Worm (Caenorhabditis elegans) whole organism, young adult: Measurements from ENCODE around the gene T10H4.4.

ENCODE experiments used
- B0035.1 ChIP-seq: sonication (generic microtip); optimal IDR thresholded peaks from 2 replicates; lab custom pipeline; 2016; ENCODE audit warnings: missing genetic modification characterization, mild to moderate bottlenecking, missing compliant biosample characterization, missing genotype, missing genetic modification reagents
- B0336.3 ChIP-seq: fragments of 200-800 bp; sonication (Bioruptor generic); IDR thresholded peaks from 2 replicates; pipeline ENCODE4 v1.3.6; 2022; ENCODE audit warnings: missing genetic modification characterization, missing compliant biosample characterization
- F22D6.2 ChIP-seq: sonication (generic microtip); optimal IDR thresholded peaks from 2 replicates; lab custom pipeline; 2016; ENCODE audit warnings: mild to moderate bottlenecking, missing genetic modification characterization, missing compliant biosample characterization
- F37B4.10 ChIP-seq: fragments of 200-800 bp; sonication (Bioruptor generic); IDR thresholded peaks from 2 replicates; pipeline ENCODE4 v1.3.6; 2022; ENCODE audit warnings: missing genetic modification characterization, missing compliant biosample characterization
- F49E8.2 ChIP-seq: sonication (generic microtip); optimal IDR thresholded peaks from 3 replicates; lab custom pipeline; 2017; ENCODE audit warnings: missing genetic modification characterization, mild to moderate bottlenecking, missing compliant biosample characterization, antibody characterized with exemption, moderate library complexity; ENCODE audit not compliant: insufficient read depth
- F55B11.4 ChIP-seq: sonication (generic microtip); optimal IDR thresholded peaks from 2 replicates; lab custom pipeline; 2016; ENCODE audit warnings: missing compliant biosample characterization, missing genetic modification characterization, borderline replicate concordance; ENCODE audit not compliant: insufficient read depth
- K12H6.12 ChIP-seq: fragments of 200-800 bp; sonication (Bioruptor generic); optimal IDR thresholded peaks from 2 replicates; lab custom pipeline; 2018; ENCODE audit warnings: mild to moderate bottlenecking, missing genetic modification characterization, missing compliant biosample characterization
- T26A5.8 ChIP-seq: sonication (generic microtip); optimal IDR thresholded peaks from 2 replicates; lab custom pipeline; 2016; ENCODE audit warnings: missing genetic modification characterization, missing compliant biosample characterization
- Y53F4B.3 ChIP-seq: fragments of 200-800 bp; sonication (Bioruptor generic); IDR thresholded peaks from 2 replicates; pipeline ENCODE4 v1.3.6; 2022; ENCODE audit warnings: missing genetic modification reagents, missing genetic modification characterization, missing compliant biosample characterization
- Y56A3A.18 ChIP-seq: fragments of 200-800 bp; sonication (Bioruptor generic); IDR thresholded peaks from 2 replicates; pipeline ENCODE4 v1.3.6; 2022; ENCODE audit warnings: missing genetic modification reagents, missing genetic modification characterization, missing compliant biosample characterization
- Y67H2A.10 ChIP-seq: fragments of 200-800 bp; sonication (Bioruptor generic); conservative IDR thresholded peaks from 2 replicates; pipeline ENCODE4 v1.3.6; 2022; ENCODE audit warnings: missing genetic modification reagents, missing genetic modification characterization, missing compliant biosample characterization
- akir-1 ChIP-seq: fragments of 200-800 bp; sonication (Bioruptor generic); optimal IDR thresholded peaks from 2 replicates; lab custom pipeline; 2018; ENCODE audit warnings: mild to moderate bottlenecking, missing genetic modification characterization, moderate library complexity, missing compliant biosample characterization
- ama-1 ChIP-seq, 3 experiments: fragments of 150-350 bp in 1 of 3; sonication (generic microtip) in 2 of 3; optimal IDR thresholded peaks; 2 replicates each; lab custom pipeline; 2014 to 2018; ENCODE audit warnings: missing biosample characterization in 2 of 3, missing genetic modification characterization in 2 of 3, missing genetic modification reagents in 2 of 3
- atf-7 ChIP-seq: sonication (generic microtip); optimal IDR thresholded peaks from 2 replicates; lab custom pipeline; 2017; ENCODE audit warnings: mild to moderate bottlenecking, missing genetic modification characterization, missing compliant biosample characterization
- cebp-2 ChIP-seq: fragments of 200-800 bp; sonication (Bioruptor generic); IDR thresholded peaks from 2 replicates; pipeline ENCODE4 v1.3.6; 2022; ENCODE audit warnings: missing genetic modification characterization, missing compliant biosample characterization
- ceh-100 ChIP-seq: fragments of 200-800 bp; sonication (Bioruptor generic); IDR thresholded peaks from 2 replicates; pipeline ENCODE4 v1.3.6; 2022; ENCODE audit warnings: missing genetic modification reagents, missing genetic modification characterization, missing compliant biosample characterization
- ceh-27 ChIP-seq: fragments of 200-800 bp; sonication (Bioruptor generic); optimal IDR thresholded peaks from 2 replicates; lab custom pipeline; 2018; ENCODE audit warnings: mild to moderate bottlenecking, missing genetic modification characterization, moderate library complexity, missing compliant biosample characterization
- ceh-91 ChIP-seq: fragments of 200-800 bp; sonication (Bioruptor generic); IDR thresholded peaks from 2 replicates; pipeline ENCODE4 v1.3.6; 2022; ENCODE audit warnings: missing genetic modification reagents, missing genetic modification characterization, missing compliant biosample characterization
- egl-18 ChIP-seq: fragments of 200-800 bp; sonication (Bioruptor generic); IDR thresholded peaks from 2 replicates; pipeline ENCODE4 v1.3.6; 2022; ENCODE audit warnings: missing genetic modification reagents, missing genetic modification characterization, missing compliant biosample characterization
- ets-4 ChIP-seq: fragments of 200-800 bp; sonication (Bioruptor generic); optimal IDR thresholded peaks from 2 replicates; lab custom pipeline; 2018; ENCODE audit warnings: mild to moderate bottlenecking, missing genetic modification characterization, missing compliant biosample characterization
- fkh-3 ChIP-seq: sonication (generic microtip); optimal IDR thresholded peaks from 2 replicates; lab custom pipeline; 2016; ENCODE audit warnings: mild to moderate bottlenecking, missing genetic modification characterization, missing compliant biosample characterization
- him-1 ChIP-seq: sonication (generic microtip); optimal IDR thresholded peaks from 2 replicates; lab custom pipeline; 2016; ENCODE audit warnings: missing genotype, missing genetic modification reagents, missing genetic modification characterization, missing compliant biosample characterization
- hmg-20 ChIP-seq: fragments of 200-800 bp; sonication (Bioruptor generic); IDR thresholded peaks from 2 replicates; pipeline ENCODE4 v1.3.6; 2022; ENCODE audit warnings: missing genetic modification reagents, missing genetic modification characterization, missing compliant biosample characterization
- hrde-1 ChIP-seq: sonication (generic microtip); optimal IDR thresholded peaks from 2 replicates; lab custom pipeline; 2016; ENCODE audit warnings: missing genetic modification characterization, mild to moderate bottlenecking, missing compliant biosample characterization, moderate library complexity, missing genotype, missing genetic modification reagents, borderline replicate concordance
- hsf-1 ChIP-seq: fragments of 200-800 bp; sonication (Bioruptor generic); IDR thresholded peaks from 2 replicates; pipeline ENCODE4 v1.3.6; 2022; ENCODE audit warnings: missing genetic modification reagents, missing genetic modification characterization, missing compliant biosample characterization
- lag-1 ChIP-seq: fragments of 200-800 bp; sonication (Bioruptor generic); IDR thresholded peaks from 2 replicates; pipeline ENCODE4 v1.3.6; 2022; ENCODE audit warnings: missing genetic modification reagents, missing genetic modification characterization, missing compliant biosample characterization
- lin-35 ChIP-seq, 3 experiments: fragments of 150-350 bp in 2 of 3; sonication (generic microtip) in 1 of 3; optimal IDR thresholded peaks; 2 replicates each; lab custom pipeline; 2014 to 2018; ENCODE audit warnings: missing biosample characterization in 3 of 3, missing genetic modification characterization in 3 of 3, missing genetic modification reagents in 3 of 3
- lin-54 ChIP-seq: fragments of 200-800 bp; sonication (Bioruptor generic); optimal IDR thresholded peaks from 2 replicates; lab custom pipeline; 2018; ENCODE audit warnings: mild to moderate bottlenecking, missing genetic modification characterization, missing compliant biosample characterization
- lsl-1 ChIP-seq: fragments of 200-800 bp; sonication (Bioruptor generic); optimal IDR thresholded peaks from 2 replicates; lab custom pipeline; 2018; ENCODE audit warnings: mild to moderate bottlenecking, missing genetic modification characterization, moderate library complexity, missing compliant biosample characterization
- madf-10 ChIP-seq: sonication (generic microtip); optimal IDR thresholded peaks from 2 replicates; lab custom pipeline; 2016; ENCODE audit warnings: mild to moderate bottlenecking, missing genetic modification characterization, missing compliant biosample characterization
- madf-3 ChIP-seq: fragments of 200-800 bp; sonication (Bioruptor generic); IDR thresholded peaks from 2 replicates; pipeline ENCODE4 v1.3.6; 2022; ENCODE audit warnings: missing genetic modification reagents, missing genetic modification characterization, missing compliant biosample characterization
- nfyb-1 ChIP-seq: fragments of 200-800 bp; sonication (Bioruptor generic); IDR thresholded peaks from 2 replicates; pipeline ENCODE4 v1.3.6; 2022; ENCODE audit warnings: missing genetic modification reagents, missing genetic modification characterization, missing compliant biosample characterization
- nhr-27 ChIP-seq: fragments of 200-800 bp; sonication (Bioruptor generic); optimal IDR thresholded peaks from 2 replicates; lab custom pipeline; 2018; ENCODE audit warnings: mild to moderate bottlenecking, missing genetic modification characterization, moderate library complexity, missing compliant biosample characterization
- pha-4 ChIP-seq: fragments of 150-350 bp; sonication (generic microtip); optimal IDR thresholded peaks from 2 replicates; lab custom pipeline; 2014; ENCODE audit warnings: missing biosample characterization, missing genetic modification reagents, missing genetic modification characterization
- rcor-1 ChIP-seq: fragments of 200-800 bp; sonication (Bioruptor generic); IDR thresholded peaks from 2 replicates; pipeline ENCODE4 v1.3.6; 2022; ENCODE audit warnings: missing genetic modification reagents, missing genetic modification characterization, missing compliant biosample characterization
- rec-8 ChIP-seq, 2 experiments: sonication (generic microtip); optimal IDR thresholded peaks; 2 replicates each; lab custom pipeline; 2016; ENCODE audit warnings: mild to moderate bottlenecking in 2 of 2, missing genetic modification characterization in 2 of 2, missing genetic modification reagents in 2 of 2, missing genotype in 2 of 2, missing biosample characterization in 1 of 2, missing compliant biosample characterization in 1 of 2, moderate library complexity in 1 of 2
- tbp1 ChIP-seq: fragments of 200-800 bp; sonication (Bioruptor generic); optimal IDR thresholded peaks from 2 replicates; lab custom pipeline; 2018; ENCODE audit warnings: mild to moderate bottlenecking, missing genetic modification characterization, missing compliant biosample characterization
- xnd-1 ChIP-seq: sonication (generic microtip); optimal IDR thresholded peaks from 2 replicates; lab custom pipeline; 2016; ENCODE audit warnings: missing genotype, missing genetic modification reagents, missing genetic modification characterization, missing compliant biosample characterization
- ztf-25 ChIP-seq: fragments of 200-800 bp; sonication (Bioruptor generic); IDR thresholded peaks from 2 replicates; pipeline ENCODE4 v1.3.6; 2022; ENCODE audit warnings: missing genetic modification reagents, missing genetic modification characterization, missing compliant biosample characterization
- ztf-26 ChIP-seq: sonication (generic microtip); optimal IDR thresholded peaks from 2 replicates; lab custom pipeline; 2017; ENCODE audit warnings: missing genetic modification characterization, missing compliant biosample characterization
- ztf-3 ChIP-seq: fragments of 200-800 bp; sonication (Bioruptor generic); optimal IDR thresholded peaks from 2 replicates; lab custom pipeline; 2018; ENCODE audit warnings: mild to moderate bottlenecking, missing genetic modification characterization, missing compliant biosample characterization

T10H4.4 gene

ce11 chrV:15241259-15241658 lies 30.9 kb downstream of the T10H4.4 start, which contains the start of gene chil-12:
Gene chil-12, plus strand, starts transcription at chrV:15241559.
- TF ChIP-seq F37B4.10 (GFP tag; lab: Robert Waterston, UW) (no peak), pha-4 (no peak), ztf-26 (tag; lab: Kevin White, UChicago) (no peak)

- TF ChIP-seq B0336.3 (GFP tag; lab: Robert Waterston, UW) (no peak), ets-4 (no peak), xnd-1 (no peak), K12H6.12 (tag; lab: Kevin White, UChicago) (no peak), him-1 (tag; lab: Kevin White, UChicago) (no peak), tbp1 (GFP tag; lab: Kevin White, UChicago) (no peak), lin-35 (GFP tag; optimal IDR thresholded peaks at IDR 0.05; lab: Kevin White, UChicago) (no peak)
- TF ChIP-seq, all 124 proteins: peak for 0
Observed at ce11 chrV:15240215-15240614, 31.9 kb downstream of the T10H4.4 start, which contains the start of gene srw-11. Gene srw-11, minus strand, starts transcription at chrV:15240315.

DNA sequence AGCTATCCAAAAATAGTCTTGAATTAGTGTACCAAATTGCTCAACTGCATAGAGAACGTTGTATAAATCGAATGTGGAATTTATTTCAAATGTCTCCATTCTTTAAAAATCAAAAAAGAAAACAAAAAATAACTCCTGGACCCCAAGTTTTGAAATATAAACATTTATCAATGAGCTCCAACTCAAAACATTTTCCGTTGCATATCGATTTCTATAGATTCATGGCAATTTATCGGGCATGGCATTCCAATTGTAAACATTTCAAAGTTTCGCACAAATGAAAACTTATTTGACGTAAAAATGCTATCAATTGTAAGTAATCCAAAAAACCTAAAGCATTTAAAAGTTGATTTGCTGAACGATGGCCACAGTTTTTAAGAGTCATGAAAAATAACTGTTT lies 33.6 kb downstream of the T10H4.4 start, which contains the start of gene srw-12:
Gene srw-12 (minus strand): TSS at position 101 of the 400 bp plus-strand sequence.
- TF ChIP-seq atf-7 (no peak), F55B11.4 (tag; lab: Kevin White, UChicago) (no peak), cebp-2 (GFP tag; lab: Robert Waterston, UW) (no peak)

ce11 chrV:15235661-15236060 lies 36.5 kb downstream of the T10H4.4 start, which contains the start of gene nhr-164:
Gene nhr-164, minus strand, starts transcription at chrV:15235761.
- no peak for TF ChIP-seq ceh-27 (GFP tag; lab: Kevin White, UChicago)

ce11 chrV:15232200-15232599 lies 40.0 kb downstream of the T10H4.4 start, which contains the start of gene srw-13:
Gene srw-13, plus strand, starts transcription at chrV:15232500.
- TF ChIP-seq B0035.1 (tag; lab: Kevin White, UChicago) (no peak), hmg-20 (GFP tag; lab: Robert Waterston, UW) (no peak), madf-3 (no peak), akir-1 (GFP tag; lab: Kevin White, UChicago) (no peak), pha-4 (no peak), Y53F4B.3 (no peak), ceh-100 (GFP tag; lab: Robert Waterston, UW) (no peak), lin-54 (no peak), nfyb-1 (GFP tag; lab: Robert Waterston, UW) (no peak), ztf-3 (no peak), hsf-1 (GFP tag; lab: Robert Waterston, UW) (no peak), F22D6.2 (no peak), ama-1 (optimal IDR thresholded peaks at IDR 0.05; lab: Kevin White, UChicago) (no peak), ama-1 (GFP tag; optimal IDR thresholded peaks at IDR 0.05; lab: Kevin White, UChicago) (no peak), F37B4.10 (GFP tag; lab: Robert Waterston, UW) (no peak), nhr-27 (no peak)

ce11 chrV:15230243-15230642 lies 41.9 kb downstream of the T10H4.4 start, which contains the start of gene srw-15:
Gene srw-15, plus strand, starts transcription at chrV:15230543.
- no peak for TF ChIP-seq egl-18 (GFP tag; lab: Robert Waterston, UW)
- no peak for TF ChIP-seq lag-1
- TF ChIP-seq lsl-1 (GFP tag; lab: Kevin White, UChicago), result no peak
- TF ChIP-seq ztf-25 (GFP tag; lab: Robert Waterston, UW), result no peak
- TF ChIP-seq ets-4, result no peak
- TF ChIP-seq Y56A3A.18 (GFP tag; lab: Robert Waterston, UW), result no peak
- no peak for TF ChIP-seq F49E8.2 (tag; lab: Kevin White, UChicago)
- no peak for TF ChIP-seq madf-10 (tag; lab: Kevin White, UChicago)
- TF ChIP-seq hrde-1, result no peak
- no peak for TF ChIP-seq Y67H2A.10 (GFP tag; lab: Robert Waterston, UW)
- no peak for TF ChIP-seq fkh-3 (tag; lab: Kevin White, UChicago)
- no peak for TF ChIP-seq rcor-1 (GFP tag; lab: Robert Waterston, UW)
- no peak for TF ChIP-seq ceh-91 (GFP tag; lab: Robert Waterston, UW)
- no peak for TF ChIP-seq T26A5.8
- TF ChIP-seq rec-8 (tag; optimal IDR thresholded peaks at IDR 0.05; lab: Kevin White, UChicago), result no peak
- no peak for TF ChIP-seq tbp1 (GFP tag; lab: Kevin White, UChicago)
